Worm (Caenorhabditis elegans): ENCODE measurements around the gene wdr-60.

- TF ChIP-seq W03F9.2 (tag; optimal IDR thresholded peaks at IDR 0.05) (no peak), him-1 (tag; optimal IDR thresholded peaks at IDR 0.05) (no peak), dao-5 (tag; optimal IDR thresholded peaks at IDR 0.05) (no peak)
Measured at ce11 chrIII:5025136-5025629, 38.2 kb downstream of the wdr-60 start.

Measured in whole organism, L4/young adult.